Worm (Caenorhabditis elegans): Measurements from ENCODE around the gene natc-2.

natc-2 gene

ce11 chrV:5271487-5271886 lies 2.4 kb upstream of the natc-2 start (continued):
- TF ChIP-seq snpc-1.1 (tag; optimal IDR thresholded peaks at IDR 0.05; ENCODE audit: insufficient read depth) (no peak), hmg-20 (GFP tag; IDR thresholded peaks at IDR 0.05) (no peak), F57A8.1 (GFP tag; optimal IDR thresholded peaks at IDR 0.05) (no peak), nfyb-1 (GFP tag; IDR thresholded peaks at IDR 0.05) (peak; percentile 86), madf-6 (GFP tag; IDR thresholded peaks at IDR 0.05) (no peak), madf-10 (tag; optimal IDR thresholded peaks at IDR 0.05) (peak; percentile 42), hmg-1.2 (GFP tag; IDR thresholded peaks at IDR 0.05) (peak; percentile 14; the same call in 1 of the 2 replicates), chd-7 (tag; optimal IDR thresholded peaks at IDR 0.05) (peak; percentile 86), nhr-90 (tag; optimal IDR thresholded peaks at IDR 0.05) (peak; percentile 46), ztf-6 (GFP tag; IDR thresholded peaks at IDR 0.05) (0 out of 2 replicates have a peak, but pooled peaks have one; percentile 10), ekl-4 (GFP tag; IDR thresholded peaks at IDR 0.05) (0 out of 2 replicates have a peak, but pooled peaks have one; percentile 44), somi-1 (GFP tag; optimal IDR thresholded peaks at IDR 0.05) (peak; percentile 81), unc-62 (GFP tag; optimal IDR thresholded peaks at IDR 0.05) (peak; percentile 4), sdz-38 (tag; optimal IDR thresholded peaks at IDR 0.05) (no peak), F10E7.11 (tag; optimal IDR thresholded peaks at IDR 0.05) (no peak), ccch-3 (GFP tag; optimal IDR thresholded peaks at IDR 0.05) (no peak), attf-6 (GFP tag; IDR thresholded peaks at IDR 0.05) (no peak), ets-4 (GFP tag; optimal IDR thresholded peaks at IDR 0.05) (peak; percentile 62), lin-26 (GFP tag; IDR thresholded peaks at IDR 0.05) (peak; percentile 71), egl-44 (GFP tag; IDR thresholded peaks at IDR 0.05) (peak; percentile 84; the same call in 1 of the 2 replicates), lin-54 (GFP tag; optimal IDR thresholded peaks at IDR 0.05) (peak; percentile 41), T07F8.4 (tag; optimal IDR thresholded peaks at IDR 0.05) (no peak), K12H6.12 (tag; optimal IDR thresholded peaks at IDR 0.05) (no peak), F52B5.7 (tag; optimal IDR thresholded peaks at IDR 0.05) (peak; percentile 11), mxl-1 (tag; optimal IDR thresholded peaks at IDR 0.05) (no peak), snpc-4 (GFP tag; optimal IDR thresholded peaks at IDR 0.05) (no peak), snpc-4 (tag; optimal IDR thresholded peaks at IDR 0.05) (peak in 3 of 4 experiments; percentile 6 to 56 (median 37)), zim-3 (tag; optimal IDR thresholded peaks at IDR 0.05) (no peak), atf-7 (tag; optimal IDR thresholded peaks at IDR 0.05) (peak; percentile 82)

- no peak for TF ChIP-seq bed-2 (GFP tag; IDR thresholded peaks at IDR 0.05)
- TF ChIP-seq snpc-1.3 (tag; optimal IDR thresholded peaks at IDR 0.05; ENCODE audit: insufficient read depth): no peak
- no peak for TF ChIP-seq atf-7 (tag; optimal IDR thresholded peaks at IDR 0.05)
- no peak for TF ChIP-seq tlf-1 (GFP tag; optimal IDR thresholded peaks at IDR 0.05)
- TF ChIP-seq lin-54 (GFP tag; optimal IDR thresholded peaks at IDR 0.05): no peak
- TF ChIP-seq cebp-1 (GFP tag; IDR thresholded peaks at IDR 0.05): no peak
- no peak for TF ChIP-seq cebp-1 (tag; optimal IDR thresholded peaks at IDR 0.05)
Measured at ce11 chrV:5272034-5272433, 1.8 kb upstream of the natc-2 start.

- TF ChIP-seq madf-8 (GFP tag; conservative IDR thresholded peaks at IDR 0.05) (no peak), lin-35 (GFP tag; optimal IDR thresholded peaks at IDR 0.05) (no peak), attf-5 (GFP tag; optimal IDR thresholded peaks at IDR 0.05) (no peak), ztf-3 (GFP tag; optimal IDR thresholded peaks at IDR 0.05) (peak; percentile 34), pbrm-1 (GFP tag; IDR thresholded peaks at IDR 0.05) (peak; percentile 34; the same call in 1 of the 2 replicates), ztf-22 (GFP tag; optimal IDR thresholded peaks at IDR 0.05) (peak; percentile 1), ZK185.1 (tag; optimal IDR thresholded peaks at IDR 0.05; ENCODE audit: poor library complexity, severe bottlenecking) (no peak)
Measured at ce11 chrV:5272619-5273074, 1.2 kb upstream of the natc-2 start.

All from whole organism, young adult.